Fruit fly (Drosophila melanogaster) whole organism, embryonic: ENCODE results near the gene Crz.
A peak's percentile ranks its signal among the peaks of the same experiment; 100 is the strongest.

Source experiments
- Abd-B ChIP-seq: fragments of 200-800 bp; sonication (Bioruptor generic); optimal IDR thresholded peaks from 2 replicates; lab custom pipeline; 2018; ENCODE audit warnings: missing biosample characterization, mild to moderate bottlenecking, missing genetic modification characterization, moderate library complexity
- Ada2b ChIP-seq: fragments of 200-800 bp; sonication (Bioruptor generic); IDR thresholded peaks from 2 replicates; pipeline ENCODE4 v1.3.6; 2022; ENCODE audit warnings: missing biosample characterization, missing genetic modification characterization
- CG10267 ChIP-seq: fragments of 200-800 bp; sonication (Bioruptor generic); optimal IDR thresholded peaks from 2 replicates; lab custom pipeline; 2018; ENCODE audit warnings: missing biosample characterization, mild to moderate bottlenecking, missing genetic modification characterization, moderate library complexity
- CG12071 ChIP-seq: fragments of 200-800 bp; sonication (Bioruptor generic); optimal IDR thresholded peaks from 3 replicates; lab custom pipeline; 2018; ENCODE audit warnings: missing biosample characterization, mild to moderate bottlenecking, missing genetic modification characterization
- CG12391 ChIP-seq: fragments of 200-800 bp; sonication (Bioruptor generic); optimal IDR thresholded peaks from 3 replicates; lab custom pipeline; 2018; ENCODE audit warnings: missing biosample characterization, mild to moderate bottlenecking, missing genetic modification characterization, moderate library complexity
- CG14667 ChIP-seq: fragments of 200-800 bp; sonication (Bioruptor generic); IDR thresholded peaks from 2 replicates; pipeline ENCODE4 v1.3.6; 2022; ENCODE audit warnings: missing biosample characterization, missing genetic modification characterization
- CG17186 ChIP-seq: fragments of 200-800 bp; sonication (Bioruptor generic); optimal IDR thresholded peaks from 3 replicates; lab custom pipeline; 2017; ENCODE audit warnings: missing biosample characterization, missing genetic modification reagents, missing genetic modification characterization
- CG1832 ChIP-seq: fragments of 200-800 bp; sonication (Bioruptor generic); optimal IDR thresholded peaks from 2 replicates; lab custom pipeline; 2017; ENCODE audit warnings: missing biosample characterization, mild to moderate bottlenecking, missing genetic modification characterization, inconsistent platforms
- CG18764 ChIP-seq: fragments of 200-800 bp; sonication (Bioruptor generic); optimal IDR thresholded peaks from 3 replicates; lab custom pipeline; 2016; ENCODE audit warnings: missing biosample characterization, missing genetic modification characterization
- CG2889 ChIP-seq: fragments of 200-800 bp; sonication (Bioruptor generic); IDR thresholded peaks from 3 replicates; pipeline ENCODE4 v1.3.6; 2022; ENCODE audit warnings: missing biosample characterization, missing genetic modification characterization
- CG32772 ChIP-seq: fragments of 200-800 bp; sonication (Bioruptor generic); IDR thresholded peaks from 2 replicates; pipeline ENCODE4 v1.3.6; 2022; ENCODE audit warnings: missing biosample characterization, missing genetic modification characterization
- CG3407 ChIP-seq: fragments of 200-800 bp; sonication (Bioruptor generic); optimal IDR thresholded peaks from 2 replicates; lab custom pipeline; 2018; ENCODE audit warnings: missing biosample characterization, mild to moderate bottlenecking, missing genetic modification characterization
- CG34422 ChIP-seq: fragments of 200-800 bp; sonication (Bioruptor generic); IDR thresholded peaks from 3 replicates; pipeline ENCODE4 v1.3.6; 2022; ENCODE audit warnings: missing biosample characterization, missing genetic modification characterization
- CG4424 ChIP-seq: fragments of 200-800 bp; sonication (Bioruptor generic); optimal IDR thresholded peaks from 3 replicates; lab custom pipeline; 2016; ENCODE audit warnings: missing biosample characterization, missing genetic modification characterization
- CG7839 ChIP-seq: fragments of 200-800 bp; sonication (Bioruptor generic); optimal IDR thresholded peaks from 3 replicates; lab custom pipeline; 2018; ENCODE audit warnings: missing biosample characterization, mild to moderate bottlenecking, missing genetic modification characterization, moderate library complexity
- CG7963 ChIP-seq: fragments of 200-800 bp; sonication (Bioruptor generic); IDR thresholded peaks from 3 replicates; pipeline ENCODE4 v1.3.6; 2022; ENCODE audit warnings: missing biosample characterization, missing genetic modification characterization; ENCODE audit not compliant: partially characterized antibody
- CG8290 ChIP-seq, 3 experiments: fragments of 200-800 bp; sonication (Bioruptor generic); optimal IDR thresholded peaks; 2 replicates each; lab custom pipeline; 2016 to 2019; ENCODE audit warnings: missing biosample characterization in 3 of 3, missing genetic modification characterization in 3 of 3, mild to moderate bottlenecking in 2 of 3, moderate library complexity in 1 of 3
- CG8388 ChIP-seq: fragments of 200-800 bp; sonication (Bioruptor generic); optimal IDR thresholded peaks from 2 replicates; lab custom pipeline; 2019; ENCODE audit warnings: missing biosample characterization, mild to moderate bottlenecking, missing genetic modification characterization, moderate library complexity
- Dbx ChIP-seq: fragments of 200-800 bp; sonication (Bioruptor generic); IDR thresholded peaks from 3 replicates; pipeline ENCODE4 v1.3.6; 2022; ENCODE audit warnings: missing biosample characterization, missing genetic modification characterization
- Ets65A ChIP-seq: fragments of 200-800 bp; sonication (Bioruptor generic); peaks from one replicate; lab custom pipeline; 2016; ENCODE audit warnings: missing biosample characterization, missing genetic modification characterization
- Gsc ChIP-seq: fragments of 200-800 bp; sonication (Bioruptor generic); IDR thresholded peaks from 2 replicates; pipeline ENCODE4 v1.3.6; 2022; ENCODE audit warnings: missing biosample characterization, missing genetic modification characterization
- H15 ChIP-seq: fragments of 200-800 bp; sonication (Bioruptor generic); IDR thresholded peaks from 3 replicates; pipeline ENCODE4 v1.3.6; 2022; ENCODE audit warnings: missing biosample characterization, missing genetic modification characterization
- H2.0 ChIP-seq: fragments of 200-800 bp; sonication (Bioruptor generic); IDR thresholded peaks from 2 replicates; pipeline ENCODE4 v1.3.6; 2022; ENCODE audit warnings: missing biosample characterization, missing genetic modification characterization
- Hr39 ChIP-seq: fragments of >200 bp; optimal IDR thresholded peaks from 2 replicates; lab custom pipeline; 2017
- Med ChIP-seq: fragments of 200-800 bp; sonication (Bioruptor generic); peaks from one replicate; lab custom pipeline; 2016; ENCODE audit warnings: missing biosample characterization, missing genetic modification characterization, mild to moderate bottlenecking, inconsistent platforms, moderate library complexity
- Mrtf ChIP-seq: fragments of 200-800 bp; sonication (Bioruptor generic); IDR thresholded peaks from 3 replicates; pipeline ENCODE4 v1.3.6; 2022; ENCODE audit warnings: missing biosample characterization, missing genetic modification characterization
- Pdp1 ChIP-seq, 2 experiments: fragments of 200-800 bp; sonication (Bioruptor generic); optimal IDR thresholded peaks; 3 replicates each; lab custom pipeline; 2016; ENCODE audit warnings: missing biosample characterization in 2 of 2, missing genetic modification characterization in 2 of 2, mild to moderate bottlenecking in 1 of 2, moderate library complexity in 1 of 2
- Ptx1 ChIP-seq: fragments of 200-800 bp; sonication (Bioruptor generic); IDR thresholded peaks from 2 replicates; pipeline ENCODE4 v1.3.6; 2022; ENCODE audit warnings: missing biosample characterization, missing genetic modification characterization
- Xbp1 ChIP-seq: fragments of 200-800 bp; sonication (Bioruptor generic); optimal IDR thresholded peaks from 3 replicates; lab custom pipeline; 2016; ENCODE audit warnings: missing biosample characterization, mild to moderate bottlenecking, missing genetic modification characterization
- Xrp1 ChIP-seq: fragments of 200-800 bp; sonication (Bioruptor generic); IDR thresholded peaks from 2 replicates; pipeline ENCODE4 v1.3.6; 2022; ENCODE audit warnings: missing biosample characterization, missing genetic modification characterization
- YL-1 ChIP-seq: fragments of 200-800 bp; sonication (Bioruptor generic); optimal IDR thresholded peaks from 3 replicates; lab custom pipeline; 2017; ENCODE audit warnings: missing biosample characterization, mild to moderate bottlenecking, missing genetic modification characterization
- bab2 ChIP-seq: fragments of 200-800 bp; sonication (Bioruptor generic); optimal IDR thresholded peaks from 2 replicates; lab custom pipeline; 2016; ENCODE audit warnings: missing biosample characterization, missing genetic modification characterization
- bcd ChIP-seq: fragments of 200-800 bp; sonication (Bioruptor generic); optimal IDR thresholded peaks from 2 replicates; lab custom pipeline; 2017; ENCODE audit warnings: missing biosample characterization, mild to moderate bottlenecking, missing genetic modification characterization
- bsh ChIP-seq, 2 experiments: fragments of 200-800 bp; sonication (Bioruptor generic); optimal IDR thresholded peaks; 2 replicates each; lab custom pipeline; 2017 to 2018; ENCODE audit warnings: mild to moderate bottlenecking in 2 of 2, missing biosample characterization in 2 of 2, missing genetic modification characterization in 2 of 2, moderate library complexity in 1 of 2
- cg ChIP-seq: fragments of 200-800 bp; sonication (Bioruptor generic); optimal IDR thresholded peaks from 3 replicates; lab custom pipeline; 2019; ENCODE audit warnings: missing biosample characterization, mild to moderate bottlenecking, missing genetic modification characterization, moderate library complexity
- chif ChIP-seq, 2 experiments: fragments of 200-800 bp; sonication (Bioruptor generic); optimal IDR thresholded peaks; 3 replicates each; lab custom pipeline; 2016; ENCODE audit warnings: missing biosample characterization in 2 of 2, missing genetic modification characterization in 2 of 2
- dysf ChIP-seq: fragments of 200-800 bp; sonication (Bioruptor generic); IDR thresholded peaks from 3 replicates; pipeline ENCODE4 v1.3.6; 2022; ENCODE audit warnings: missing biosample characterization, missing genetic modification characterization
- esg ChIP-seq: fragments of 200-800 bp; sonication (Bioruptor generic); conservative IDR thresholded peaks from 2 replicates; pipeline ENCODE4 v1.3.6; 2022; ENCODE audit warnings: missing biosample characterization, missing genetic modification characterization
- ken ChIP-seq: fragments of 200-800 bp; sonication (Bioruptor generic); IDR thresholded peaks from 3 replicates; pipeline ENCODE4 v1.3.6; 2022; ENCODE audit warnings: missing biosample characterization, missing genetic modification characterization
- lmd ChIP-seq: fragments of 200-800 bp; sonication (Bioruptor generic); IDR thresholded peaks from 2 replicates; pipeline ENCODE4 v1.3.6; 2022; ENCODE audit warnings: missing biosample characterization, missing genetic modification characterization
- p53 ChIP-seq: fragments of 200-800 bp; sonication (Bioruptor generic); optimal IDR thresholded peaks from 2 replicates; lab custom pipeline; 2016; ENCODE audit warnings: missing biosample characterization, missing genetic modification characterization
- pnt ChIP-seq: fragments of 200-800 bp; sonication (Bioruptor generic); optimal IDR thresholded peaks from 3 replicates; lab custom pipeline; 2016; ENCODE audit warnings: missing biosample characterization, missing genetic modification characterization
- prd ChIP-seq, 3 experiments: fragments of >200 bp in 2 of 3; fragments of 200-800 bp in 1 of 3; sonication (Bioruptor generic) in 1 of 3; optimal IDR thresholded peaks in 2 of 3; IDR thresholded peaks in 1 of 3; 2 replicates in 2 of 3; 3 replicates in 1 of 3; pipeline versions ENCODE4 v1.3.6 to Lab custom; 2017 to 2022; ENCODE audit warnings: missing biosample characterization in 1 of 3, missing genetic modification characterization in 1 of 3
- row ChIP-seq: fragments of 200-800 bp; sonication (Bioruptor generic); IDR thresholded peaks from 3 replicates; pipeline ENCODE4 v1.3.6; 2022; ENCODE audit warnings: missing biosample characterization, missing genetic modification characterization
- sisA ChIP-seq: fragments of 200-800 bp; sonication (Bioruptor generic); IDR thresholded peaks from 2 replicates; pipeline ENCODE4 v1.3.6; 2022; ENCODE audit warnings: missing biosample characterization, missing genetic modification characterization
- slou ChIP-seq: fragments of 200-800 bp; sonication (Bioruptor generic); optimal IDR thresholded peaks from 3 replicates; lab custom pipeline; 2016; ENCODE audit warnings: missing biosample characterization, missing genetic modification characterization
- so ChIP-seq: fragments of 200-800 bp; sonication (Bioruptor generic); IDR thresholded peaks from 3 replicates; pipeline ENCODE4 v1.3.6; 2022; ENCODE audit warnings: missing biosample characterization, missing genetic modification characterization
- tgo ChIP-seq: fragments of 200-800 bp; sonication (Bioruptor generic); IDR thresholded peaks from 3 replicates; pipeline ENCODE4 v1.3.6; 2022; ENCODE audit warnings: missing biosample characterization, missing genetic modification characterization
- vfl ChIP-seq: fragments of 200-800 bp; sonication (Bioruptor generic); optimal IDR thresholded peaks from 2 replicates; lab custom pipeline; 2016; ENCODE audit warnings: missing biosample characterization, missing genetic modification characterization
- zen ChIP-seq: fragments of 200-800 bp; sonication (Bioruptor generic); optimal IDR thresholded peaks from 3 replicates; lab custom pipeline; 2018; ENCODE audit warnings: missing biosample characterization, mild to moderate bottlenecking, missing genetic modification characterization, moderate library complexity

Crz gene

dm6 chr3R:14356619-14357018, 42.0 kb downstream of the Crz start (continued):
- TF ChIP-seq CG17186 (GFP tag; lab: Kevin White, UChicago) (no peak), chif (GFP tag; optimal IDR thresholded peaks at IDR 0.05; lab: Kevin White, UChicago) (peak; percentile 14 to 30), vfl (no peak), Pdp1 (GFP tag; optimal IDR thresholded peaks at IDR 0.05; lab: Kevin White, UChicago) (peak; percentile 1 to 29), YL-1 (no peak), Med (peak; percentile 91), Ada2b (GFP tag; lab: Robert Waterston, UW) (peak; percentile 25; the same call in 1 of the 2 replicates), CG8388 (no peak), p53 (GFP tag; lab: Kevin White, UChicago) (no peak), CG18764 (GFP tag; lab: Kevin White, UChicago) (no peak), so (GFP tag; lab: Robert Waterston, UW) (peak; percentile 63; the same call in 1 of the 3 replicates), bsh (GFP tag; optimal IDR thresholded peaks at IDR 0.05; lab: Kevin White, UChicago) (peak in 1 of 2 experiments; percentile 29), H15 (GFP tag; lab: Robert Waterston, UW) (0 out of 3 replicates have a peak, but pooled peaks have one; percentile 37), CG4424 (GFP tag; lab: Kevin White, UChicago) (no peak), CG34422 (GFP tag; lab: Robert Waterston, UW) (peak; percentile 53; the same call in 1 of the 3 replicates), slou (no peak), bcd (GFP tag; lab: Kevin White, UChicago) (peak; percentile 18), CG14667 (peak; percentile 32; the same call in 1 of the 2 replicates), Ets65A (peak; percentile 3), CG12391 (tag; lab: Kevin White, UChicago) (peak; percentile 30), CG7839 (tag; lab: Kevin White, UChicago) (peak; percentile 31), CG12071 (GFP tag; lab: Kevin White, UChicago) (peak; percentile 17), tgo (GFP tag; lab: Robert Waterston, UW) (peak; percentile 39; the same call in 2 of the 3 replicates), pnt (GFP tag; lab: Kevin White, UChicago) (peak; percentile 29), prd (optimal IDR thresholded peaks at IDR 0.05; lab: Kevin White, UChicago) (no peak), prd (GFP tag; IDR thresholded peaks at IDR 0.05; lab: Robert Waterston, UW) (peak; percentile 71), CG10267 (tag; lab: Kevin White, UChicago) (no peak), CG3407 (no peak), cg (GFP tag; lab: Kevin White, UChicago) (no peak), Dbx (GFP tag; lab: Robert Waterston, UW) (peak; percentile 62; the same call in 1 of the 3 replicates), ken (0 out of 3 replicates have a peak, but pooled peaks have one; percentile 42), sisA (GFP tag; lab: Robert Waterston, UW) (peak; percentile 56), CG7963 (GFP tag; lab: Robert Waterston, UW) (no peak), Abd-B (GFP tag; lab: Kevin White, UChicago) (no peak), lmd (GFP tag; lab: Robert Waterston, UW) (peak; percentile 36; the same call in 1 of the 2 replicates), Ptx1 (GFP tag; lab: Robert Waterston, UW) (peak; percentile 54), bab2 (GFP tag; lab: Kevin White, UChicago) (peak; percentile 54), CG1832 (no peak), esg (GFP tag; lab: Robert Waterston, UW) (peak; percentile 44; the same call in 1 of the 2 replicates), CG2889 (0 out of 3 replicates have a peak, but pooled peaks have one; percentile 6), Mrtf (GFP tag; lab: Robert Waterston, UW) (peak; percentile 47; the same call in 1 of the 3 replicates), CG8290 (GFP tag; optimal IDR thresholded peaks at IDR 0.05; lab: Kevin White, UChicago) (no peak), CG8290 (tag; optimal IDR thresholded peaks at IDR 0.05; lab: Kevin White, UChicago) (peak in 1 of 2 experiments; percentile 66), row (peak; percentile 55), Hr39 (lab: Kevin White, UChicago) (no peak), H2.0 (peak; percentile 43; the same call in 1 of the 2 replicates), Xbp1 (GFP tag; lab: Kevin White, UChicago) (peak; percentile 32), dysf (GFP tag; lab: Robert Waterston, UW) (0 out of 3 replicates have a peak, but pooled peaks have one; percentile 12), zen (tag; lab: Kevin White, UChicago) (peak; percentile 26), Xrp1 (peak; percentile 57; the same call in 1 of the 2 replicates), CG32772 (GFP tag; lab: Robert Waterston, UW) (peak; percentile 27; the same call in 1 of the 2 replicates), Gsc (GFP tag; lab: Robert Waterston, UW) (no peak)
